Fruit fly (Drosophila melanogaster): ENCODE data around the gene Hex-A.
A peak's percentile ranks its signal among the peaks of the same experiment; 100 is the strongest.

The Hex-A gene

dm6 chrX:9583440-9584103 lies 1.9 kb upstream of the Hex-A start (continued):
- no peak for TF ChIP-seq knrl (GFP tag; IDR thresholded peaks at IDR 0.05; ENCODE audit: partially characterized antibody)
- TF ChIP-seq Side (GFP tag; optimal IDR thresholded peaks at IDR 0.05): peak; percentile 39
- peak; percentile 31 for TF ChIP-seq Sry-β (GFP tag; optimal IDR thresholded peaks at IDR 0.05)
- peak; percentile 96 for TF ChIP-seq HHEX (GFP tag; optimal IDR thresholded peaks at IDR 0.05)
- TF ChIP-seq CG12744 (GFP tag; optimal IDR thresholded peaks at IDR 0.05): no peak
- no peak for TF ChIP-seq zen2 (GFP tag; IDR thresholded peaks at IDR 0.05; ENCODE audit: partially characterized antibody)
- no peak for TF ChIP-seq tll (GFP tag; optimal IDR thresholded peaks at IDR 0.05)
- TF ChIP-seq chn (GFP tag; optimal IDR thresholded peaks at IDR 0.05): peak; percentile 57
- peak; percentile 95 for TF ChIP-seq Ptx1 (GFP tag; IDR thresholded peaks at IDR 0.05)
- TF ChIP-seq CG31365 (tag; optimal IDR thresholded peaks at IDR 0.05): peak; percentile 83
- peak; percentile 92 for TF ChIP-seq rib (GFP tag; IDR thresholded peaks at IDR 0.05)
- TF ChIP-seq CG9797 (GFP tag; optimal IDR thresholded peaks at IDR 0.05): peak; percentile 38
- peak; percentile 92 for TF ChIP-seq CG32772 (GFP tag; IDR thresholded peaks at IDR 0.05)
- TF ChIP-seq fu2 (GFP tag; optimal IDR thresholded peaks at IDR 0.05): peak; percentile 7
- peak; percentile 89 for TF ChIP-seq B-H1 (GFP tag; IDR thresholded peaks at IDR 0.05)
- peak; percentile 91 for TF ChIP-seq Hr3 (GFP tag; optimal IDR thresholded peaks at IDR 0.05)
- peak; percentile 89 for TF ChIP-seq H2.0 (GFP tag; IDR thresholded peaks at IDR 0.05)
- peak; percentile 93 for TF ChIP-seq kni (GFP tag; optimal IDR thresholded peaks at IDR 0.05)
- TF ChIP-seq CG17802 (tag; optimal IDR thresholded peaks at IDR 0.05): peak; percentile 68
- peak; percentile 96 for TF ChIP-seq CG13424 (tag; optimal IDR thresholded peaks at IDR 0.05)
- TF ChIP-seq Lhr (GFP tag; optimal IDR thresholded peaks at IDR 0.05): peak; percentile 83
- TF ChIP-seq chif (GFP tag; optimal IDR thresholded peaks at IDR 0.05): peak; percentile 56 to 63
- peak in 1 of 2 experiments; percentile 89 for TF ChIP-seq Eip74EF (GFP tag; optimal IDR thresholded peaks at IDR 0.05)
- TF ChIP-seq YL-1 (GFP tag; optimal IDR thresholded peaks at IDR 0.05): peak; percentile 78
- peak in 1 of 2 experiments; percentile 83 for TF ChIP-seq Hr78 (GFP tag; optimal IDR thresholded peaks at IDR 0.05)
- TF ChIP-seq Ssrp (tag; optimal IDR thresholded peaks at IDR 0.05): peak; percentile 93
- peak; percentile 93 for TF ChIP-seq stc (GFP tag; IDR thresholded peaks at IDR 0.05)
- peak; percentile 40 for TF ChIP-seq Dref (GFP tag; IDR thresholded peaks at IDR 0.05)
- peak; percentile 94 for TF ChIP-seq unpg (GFP tag; optimal IDR thresholded peaks at IDR 0.05)
- peak; percentile 76 for TF ChIP-seq ems (GFP tag; optimal IDR thresholded peaks at IDR 0.05)
- TF ChIP-seq CG14667 (GFP tag; IDR thresholded peaks at IDR 0.05): peak; percentile 79
- TF ChIP-seq ERR (GFP tag; optimal IDR thresholded peaks at IDR 0.05): no peak
- peak; percentile 72 for TF ChIP-seq CG5245 (GFP tag; optimal IDR thresholded peaks at IDR 0.05)
- peak; percentile 77 for TF ChIP-seq CG7987 (GFP tag; optimal IDR thresholded peaks at IDR 0.05)
- peak; percentile 85; the same call in 2 of the 3 replicates for TF ChIP-seq CG3726 (GFP tag; IDR thresholded peaks at IDR 0.05)
- TF ChIP-seq vnd (GFP tag; IDR thresholded peaks at IDR 0.05; ENCODE audit: partially characterized antibody): no peak
- TF ChIP-seq CG4328 (GFP tag; optimal IDR thresholded peaks at IDR 0.05): peak; percentile 96
- peak; percentile 87 for TF ChIP-seq ase (GFP tag; IDR thresholded peaks at IDR 0.05)
- TF ChIP-seq CG17612 (GFP tag; IDR thresholded peaks at IDR 0.05): peak; percentile 80
- peak; percentile 23 for TF ChIP-seq pb (GFP tag; optimal IDR thresholded peaks at IDR 0.05)
- peak; percentile 75 for TF ChIP-seq CG10321 (GFP tag; IDR thresholded peaks at IDR 0.05)
- TF ChIP-seq zfh2 (GFP tag; optimal IDR thresholded peaks at IDR 0.05): peak; percentile 70
- TF ChIP-seq CG2129 (GFP tag; IDR thresholded peaks at IDR 0.05; ENCODE audit: partially characterized antibody): no peak
- peak; percentile 92 for TF ChIP-seq ind (GFP tag; optimal IDR thresholded peaks at IDR 0.05)
- peak; percentile 96 for TF ChIP-seq ATbp (GFP tag; optimal IDR thresholded peaks at IDR 0.05)
- TF ChIP-seq CG8478 (optimal IDR thresholded peaks at IDR 0.05): no peak
- TF ChIP-seq CG8281 (tag; optimal IDR thresholded peaks at IDR 0.05): peak; percentile 75
- TF ChIP-seq CG17361 (GFP tag; IDR thresholded peaks at IDR 0.05): peak; percentile 94
- no peak for TF ChIP-seq Atf-2 (GFP tag; optimal IDR thresholded peaks at IDR 0.05)

Data from whole organism, embryonic.